Worm (Caenorhabditis elegans) whole organism, L2 larva: ENCODE results near the gene F52D2.7.

ENCODE experiments used
- C34F6.9 ChIP-seq: fragments of 150-350 bp; optimal IDR thresholded peaks from 2 replicates; lab custom pipeline; 2014; ENCODE audit warnings: missing biosample characterization, missing genetic modification characterization
- F13H6.1 ChIP-seq: sonication (generic microtip); optimal IDR thresholded peaks from 2 replicates; lab custom pipeline; 2016; ENCODE audit warnings: missing genetic modification characterization, missing compliant biosample characterization
- ZK546.5 ChIP-seq: sonication (generic microtip); optimal IDR thresholded peaks from 2 replicates; lab custom pipeline; 2017; ENCODE audit warnings: missing biosample characterization, missing genetic modification characterization
- aly-2 ChIP-seq: fragments of 150-350 bp; optimal IDR thresholded peaks from 2 replicates; lab custom pipeline; 2014; ENCODE audit warnings: missing biosample characterization, missing genetic modification characterization
- ceh-82 ChIP-seq: fragments of 150-350 bp; optimal IDR thresholded peaks from 2 replicates; lab custom pipeline; 2014; ENCODE audit warnings: missing biosample characterization, missing genetic modification characterization
- crh-2 ChIP-seq: sonication (generic microtip); optimal IDR thresholded peaks from 2 replicates; lab custom pipeline; 2017; ENCODE audit warnings: missing biosample characterization, missing genetic modification characterization
- dmd-4 ChIP-seq: sonication (generic microtip); optimal IDR thresholded peaks from 2 replicates; lab custom pipeline; 2017; ENCODE audit warnings: missing biosample characterization, missing genetic modification characterization
- egl-27 ChIP-seq: sonication (generic microtip); optimal IDR thresholded peaks from 3 replicates; lab custom pipeline; 2017; ENCODE audit warnings: missing biosample characterization, missing genetic modification reagents, missing genetic modification characterization
- elt-1 ChIP-seq: fragments of 150-350 bp; optimal IDR thresholded peaks from 2 replicates; lab custom pipeline; 2014; ENCODE audit warnings: missing biosample characterization, missing genetic modification characterization
- fos-1 ChIP-seq: fragments of 150-350 bp; optimal IDR thresholded peaks from 2 replicates; lab custom pipeline; 2014; ENCODE audit warnings: missing biosample characterization, missing genetic modification characterization
- lin-11 ChIP-seq: fragments of 150-350 bp; sonication (generic microtip); optimal IDR thresholded peaks from 2 replicates; lab custom pipeline; 2014; ENCODE audit warnings: missing biosample characterization, missing genetic modification characterization, inconsistent platforms, mixed read lengths
- lin-39 ChIP-seq: fragments of 150-350 bp; optimal IDR thresholded peaks from 2 replicates; lab custom pipeline; 2014; ENCODE audit warnings: missing biosample characterization, missing genetic modification reagents, missing genetic modification characterization
- lsy-2 ChIP-seq, 2 experiments: fragments of 150-350 bp in 1 of 2; sonication (generic microtip) in 1 of 2; optimal IDR thresholded peaks; 2 replicates each; lab custom pipeline; 2014 to 2017; ENCODE audit warnings: missing biosample characterization in 2 of 2, missing genetic modification characterization in 2 of 2
- mab-5 ChIP-seq: fragments of 150-350 bp; optimal IDR thresholded peaks from 2 replicates; lab custom pipeline; 2014; ENCODE audit warnings: missing biosample characterization, missing genetic modification characterization
- mbf-1 ChIP-seq: sonication (generic microtip); optimal IDR thresholded peaks from 2 replicates; lab custom pipeline; 2017; ENCODE audit warnings: missing biosample characterization, missing genetic modification characterization
- mdl-1 ChIP-seq, 2 experiments: fragments of 150-350 bp in 1 of 2; sonication (generic microtip) in 1 of 2; optimal IDR thresholded peaks; 2 replicates each; lab custom pipeline; 2017; ENCODE audit warnings: missing biosample characterization in 2 of 2, missing genetic modification characterization in 2 of 2
- nhr-11 ChIP-seq: fragments of 150-350 bp; optimal IDR thresholded peaks from 2 replicates; lab custom pipeline; 2014; ENCODE audit warnings: missing biosample characterization, missing genetic modification characterization
- nhr-12 ChIP-seq: fragments of 150-350 bp; optimal IDR thresholded peaks from 2 replicates; lab custom pipeline; 2014; ENCODE audit warnings: missing biosample characterization, missing genetic modification characterization
- nhr-129 ChIP-seq: fragments of 150-350 bp; optimal IDR thresholded peaks from 2 replicates; lab custom pipeline; 2014; ENCODE audit warnings: missing biosample characterization, missing genetic modification characterization
- nhr-23 ChIP-seq: fragments of 150-350 bp; optimal IDR thresholded peaks from 2 replicates; lab custom pipeline; 2014; ENCODE audit warnings: missing biosample characterization, missing genetic modification reagents, missing genetic modification characterization
- nhr-237 ChIP-seq: fragments of 150-350 bp; optimal IDR thresholded peaks from 2 replicates; lab custom pipeline; 2014; ENCODE audit warnings: missing biosample characterization, missing genetic modification characterization
- nhr-25 ChIP-seq: fragments of 150-350 bp; sonication (generic microtip); optimal IDR thresholded peaks from 3 replicates; lab custom pipeline; 2014; ENCODE audit warnings: missing biosample characterization, missing genetic modification characterization
- nhr-77 ChIP-seq: fragments of 150-350 bp; optimal IDR thresholded peaks from 2 replicates; lab custom pipeline; 2014; ENCODE audit warnings: missing biosample characterization, missing genetic modification characterization
- peb-1 ChIP-seq: fragments of 150-350 bp; optimal IDR thresholded peaks from 2 replicates; lab custom pipeline; 2014; ENCODE audit warnings: missing biosample characterization, missing genetic modification characterization
- sem-4 ChIP-seq: fragments of 150-350 bp; optimal IDR thresholded peaks from 2 replicates; lab custom pipeline; 2014; ENCODE audit warnings: missing biosample characterization, missing genetic modification reagents, missing genetic modification characterization
- skn-1 ChIP-seq: sonication (generic microtip); optimal IDR thresholded peaks from 2 replicates; lab custom pipeline; 2017; ENCODE audit warnings: missing biosample characterization, missing genetic modification characterization
- sma-3 ChIP-seq: sonication (generic microtip); optimal IDR thresholded peaks from 2 replicates; lab custom pipeline; 2016; ENCODE audit warnings: missing genetic modification reagents, missing genetic modification characterization, missing compliant biosample characterization
- sma-9 ChIP-seq, 2 experiments: fragments of 150-350 bp in 1 of 2; sonication (generic microtip) in 1 of 2; optimal IDR thresholded peaks; 2 replicates each; lab custom pipeline; 2014 to 2016; ENCODE audit warnings: missing genetic modification characterization in 2 of 2, mild to moderate bottlenecking in 1 of 2, missing biosample characterization in 1 of 2, missing compliant biosample characterization in 1 of 2, missing genetic modification reagents in 1 of 2, moderate library complexity in 1 of 2
- snpc-4 ChIP-seq: fragments of 150-350 bp; optimal IDR thresholded peaks from 2 replicates; lab custom pipeline; 2014; ENCODE audit warnings: missing biosample characterization, missing genetic modification characterization
- unc-39 ChIP-seq: fragments of 150-350 bp; optimal IDR thresholded peaks from 2 replicates; lab custom pipeline; 2014; ENCODE audit warnings: missing biosample characterization, missing genetic modification characterization
- unc-55 ChIP-seq: fragments of 150-350 bp; sonication (generic microtip); optimal IDR thresholded peaks from 3 replicates; lab custom pipeline; 2014; ENCODE audit warnings: missing biosample characterization, missing genetic modification reagents, missing genetic modification characterization
- zag-1 ChIP-seq: fragments of 150-350 bp; optimal IDR thresholded peaks from 2 replicates; lab custom pipeline; 2014; ENCODE audit warnings: missing biosample characterization, missing genetic modification characterization
- ztf-1 ChIP-seq: fragments of 200-800 bp; sonication (Bioruptor generic); conservative IDR thresholded peaks from 2 replicates; pipeline ENCODE4 v1.3.6; 2022; ENCODE audit warnings: missing genetic modification characterization, missing compliant biosample characterization
- ztf-4 ChIP-seq: fragments of 150-350 bp; optimal IDR thresholded peaks from 2 replicates; lab custom pipeline; 2014; ENCODE audit warnings: missing biosample characterization, missing genetic modification characterization

The F52D2.7 gene

DNA sequence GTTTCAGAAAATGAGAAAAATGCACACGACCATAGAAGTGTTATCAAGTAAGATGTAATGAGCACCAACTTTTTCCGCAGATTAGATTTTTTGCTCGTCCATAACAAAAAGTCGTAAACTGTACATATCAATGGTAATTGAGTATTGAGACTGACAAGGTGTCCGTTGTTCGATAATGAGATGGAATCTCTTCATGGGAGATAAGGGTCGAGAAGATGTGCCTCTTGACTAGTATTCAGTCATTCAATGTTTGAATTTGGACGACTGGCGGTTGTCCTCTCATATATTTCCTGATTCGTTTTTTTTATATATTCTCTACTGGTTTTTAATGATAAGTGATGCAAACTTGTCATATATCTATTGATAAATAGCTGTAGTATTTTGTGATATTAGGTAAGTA lies 19.3 kb downstream of the F52D2.7 start:
- TF ChIP-seq mdl-1 (tag; optimal IDR thresholded peaks at IDR 0.05; lab: Kevin White, UChicago) (no peak), crh-2 (tag; lab: Kevin White, UChicago) (no peak), nhr-129 (tag; lab: Kevin White, UChicago) (no peak), nhr-11 (tag; lab: Kevin White, UChicago) (no peak), nhr-12 (tag; lab: Kevin White, UChicago) (no peak), mab-5 (tag; lab: Kevin White, UChicago) (no peak), sma-9 (GFP tag; optimal IDR thresholded peaks at IDR 0.05; lab: Kevin White, UChicago) (no peak), sma-9 (tag; optimal IDR thresholded peaks at IDR 0.05; lab: Kevin White, UChicago) (no peak), skn-1 (tag; lab: Kevin White, UChicago) (no peak)

DNA sequence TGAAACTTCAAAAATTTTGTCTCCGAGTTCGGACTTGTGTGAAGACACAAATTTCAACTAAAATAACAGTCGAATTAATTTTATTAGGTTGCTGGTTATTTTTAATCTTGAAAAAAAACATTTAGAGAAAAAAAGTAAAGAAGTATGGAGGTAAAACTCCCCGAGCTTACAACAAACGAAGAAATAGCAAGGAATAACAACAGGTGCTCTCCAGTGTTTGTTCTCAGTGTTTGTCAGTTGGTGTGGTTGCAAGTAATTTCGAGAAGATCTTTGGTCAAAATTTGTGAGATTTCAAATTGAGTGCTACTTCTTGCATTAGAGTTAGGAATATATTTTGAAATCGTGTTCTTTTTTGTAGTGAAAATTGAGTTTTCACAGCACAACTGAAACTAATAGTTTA lies 22.5 kb downstream of the F52D2.7 start:
- TF ChIP-seq egl-27 (tag; lab: Kevin White, UChicago) (no peak), sma-9 (GFP tag; optimal IDR thresholded peaks at IDR 0.05; lab: Kevin White, UChicago) (no peak), sma-9 (tag; optimal IDR thresholded peaks at IDR 0.05; lab: Kevin White, UChicago) (no peak), nhr-77 (tag; lab: Kevin White, UChicago) (no peak), ceh-82 (tag; lab: Kevin White, UChicago) (no peak), ztf-1 (GFP tag; lab: Robert Waterston, UW) (no peak), fos-1 (tag; lab: Kevin White, UChicago) (no peak), ZK546.5 (tag; lab: Kevin White, UChicago) (no peak)
- TF ChIP-seq, all 48 proteins: peak for 0

DNA sequence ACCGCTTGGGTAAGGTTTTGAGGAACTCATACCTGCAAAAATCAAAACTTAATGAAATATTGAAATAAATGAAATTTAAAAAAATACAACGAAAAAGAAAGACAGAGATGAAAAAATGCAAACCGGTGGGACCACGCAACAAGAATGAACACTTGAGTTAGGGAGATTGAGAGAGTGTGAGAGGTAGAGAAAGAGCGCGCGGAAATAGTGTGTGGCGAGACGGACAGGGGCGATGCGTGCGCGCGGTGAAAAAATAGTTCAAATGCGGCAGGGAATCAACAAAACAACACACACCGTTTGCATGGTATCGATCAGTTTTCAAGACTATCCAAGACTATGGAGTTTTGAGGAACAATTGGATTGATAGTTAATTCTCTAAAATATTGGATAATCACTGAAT lies 27.2 kb downstream of the F52D2.7 start, which contains the start of gene meg-3:
Gene meg-3, minus strand, starts transcription at position 32 of the 400 bp plus-strand sequence.
- TF ChIP-seq nhr-237 (tag; lab: Kevin White, UChicago), result no peak
- TF ChIP-seq sma-3 (GFP tag; lab: Kevin White, UChicago), result no peak
- TF ChIP-seq unc-55 (GFP tag; lab: Kevin White, UChicago), result no peak
- TF ChIP-seq nhr-25, result no peak
- no peak for TF ChIP-seq unc-39 (tag; lab: Kevin White, UChicago)
- TF ChIP-seq sma-9 (GFP tag; optimal IDR thresholded peaks at IDR 0.05; lab: Kevin White, UChicago), result no peak
- no peak for TF ChIP-seq sma-9 (tag; optimal IDR thresholded peaks at IDR 0.05; lab: Kevin White, UChicago)
- no peak for TF ChIP-seq aly-2
- no peak for TF ChIP-seq sem-4
- no peak for TF ChIP-seq mdl-1 (tag; optimal IDR thresholded peaks at IDR 0.05; lab: Kevin White, UChicago)
- TF ChIP-seq lsy-2 (tag; optimal IDR thresholded peaks at IDR 0.05; lab: Kevin White, UChicago), result no peak
- no peak for TF ChIP-seq nhr-23 (tag; lab: Kevin White, UChicago)
- TF ChIP-seq mbf-1 (tag; lab: Kevin White, UChicago), result no peak
- no peak for TF ChIP-seq zag-1 (tag; lab: Kevin White, UChicago)
- no peak for TF ChIP-seq snpc-4
- no peak for TF ChIP-seq elt-1 (tag; lab: Kevin White, UChicago)
- TF ChIP-seq peb-1 (tag; lab: Kevin White, UChicago), result no peak
- no peak for TF ChIP-seq dmd-4 (tag; lab: Kevin White, UChicago)
- no peak for TF ChIP-seq ztf-4
- TF ChIP-seq C34F6.9 (tag; lab: Kevin White, UChicago), result no peak
- TF ChIP-seq lin-11 (tag; lab: Kevin White, UChicago), result no peak

DNA sequence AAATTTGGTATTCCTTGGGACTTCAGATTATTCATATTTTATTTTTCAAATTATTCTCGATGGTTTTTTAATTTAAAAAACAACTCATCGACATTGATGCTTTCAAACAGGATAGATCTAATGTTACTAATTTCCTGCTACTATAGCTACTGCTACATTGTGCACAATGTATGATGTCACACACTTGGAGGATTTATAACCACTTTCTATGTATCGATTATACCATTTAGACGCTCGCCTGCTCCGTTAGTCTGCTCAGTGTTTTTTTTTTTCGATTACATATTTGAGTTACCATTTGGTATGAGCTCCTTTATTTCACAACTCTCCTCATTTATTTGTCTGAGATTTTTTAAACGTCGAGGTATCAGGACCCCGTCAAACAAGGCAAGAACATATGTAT lies 28.1 kb downstream of the F52D2.7 start, which contains the start of gene Y40A1A.2:
Gene Y40A1A.2, plus strand, starts transcription at position 301 of the 400 bp plus-strand sequence.
- TF ChIP-seq F13H6.1 (no peak), nhr-25 (no peak), unc-55 (GFP tag; lab: Kevin White, UChicago) (no peak), nhr-12 (tag; lab: Kevin White, UChicago) (no peak), sma-9 (GFP tag; optimal IDR thresholded peaks at IDR 0.05; lab: Kevin White, UChicago) (no peak), sma-9 (tag; optimal IDR thresholded peaks at IDR 0.05; lab: Kevin White, UChicago) (no peak), skn-1 (tag; lab: Kevin White, UChicago) (no peak), lin-39 (no peak)
- TF ChIP-seq, all 48 proteins: peak for 0

DNA sequence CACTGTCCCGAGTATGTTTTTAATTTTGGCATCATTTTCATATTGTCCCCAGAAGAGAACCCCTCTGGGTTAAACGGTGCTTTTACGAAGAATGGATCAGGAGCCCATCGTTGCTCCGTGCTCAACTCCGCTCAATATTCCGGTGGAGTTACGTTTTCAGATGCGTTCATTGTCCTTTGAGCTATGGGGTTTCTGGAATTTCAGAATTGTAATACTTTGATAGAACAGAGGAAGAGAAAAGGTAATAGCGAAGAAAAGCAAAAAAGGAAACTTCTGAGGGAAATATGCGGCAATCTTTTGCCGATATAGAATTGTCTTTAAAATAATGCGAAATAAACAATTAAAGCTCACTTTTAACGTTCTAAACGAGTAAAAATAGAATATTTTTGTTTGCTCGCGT lies 35.6 kb downstream of the F52D2.7 start, which contains the start of gene Y40A1A.3:
Gene Y40A1A.3, minus strand, starts transcription at position 101 of the 400 bp plus-strand sequence.
- TF ChIP-seq nhr-77 (tag; lab: Kevin White, UChicago) (no peak), lin-11 (tag; lab: Kevin White, UChicago) (no peak)
